Fruit fly (Drosophila melanogaster): ENCODE results near the gene Rnf146.

Gene Rnf146

DNA sequence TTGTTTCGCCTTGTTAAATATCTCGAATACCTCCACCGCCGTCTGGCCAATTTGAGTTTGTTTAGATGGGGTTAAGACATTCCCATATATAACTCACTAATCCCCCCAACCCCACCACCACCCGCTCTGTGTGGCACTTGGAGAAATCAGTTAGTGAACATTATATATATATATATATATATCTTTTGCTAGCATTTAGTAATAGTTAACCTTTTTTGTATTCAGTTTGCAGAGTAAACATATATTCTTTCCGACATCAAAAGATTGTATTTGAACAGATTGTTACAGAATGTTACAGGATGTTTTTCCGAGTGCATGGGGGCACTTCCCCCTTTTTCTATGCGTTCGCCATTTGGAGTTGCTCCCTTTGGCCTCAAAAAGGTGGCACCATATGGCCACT is 27.9 kb upstream of the Rnf146 start:
- TF ChIP-seq bab1 (GFP tag; optimal IDR thresholded peaks at IDR 0.05) = no peak
- no peak for TF ChIP-seq kay (GFP tag; ENCODE audit: borderline replicate concordance)
- TF ChIP-seq CG14711 (tag; optimal IDR thresholded peaks at IDR 0.05) = no peak

DNA sequence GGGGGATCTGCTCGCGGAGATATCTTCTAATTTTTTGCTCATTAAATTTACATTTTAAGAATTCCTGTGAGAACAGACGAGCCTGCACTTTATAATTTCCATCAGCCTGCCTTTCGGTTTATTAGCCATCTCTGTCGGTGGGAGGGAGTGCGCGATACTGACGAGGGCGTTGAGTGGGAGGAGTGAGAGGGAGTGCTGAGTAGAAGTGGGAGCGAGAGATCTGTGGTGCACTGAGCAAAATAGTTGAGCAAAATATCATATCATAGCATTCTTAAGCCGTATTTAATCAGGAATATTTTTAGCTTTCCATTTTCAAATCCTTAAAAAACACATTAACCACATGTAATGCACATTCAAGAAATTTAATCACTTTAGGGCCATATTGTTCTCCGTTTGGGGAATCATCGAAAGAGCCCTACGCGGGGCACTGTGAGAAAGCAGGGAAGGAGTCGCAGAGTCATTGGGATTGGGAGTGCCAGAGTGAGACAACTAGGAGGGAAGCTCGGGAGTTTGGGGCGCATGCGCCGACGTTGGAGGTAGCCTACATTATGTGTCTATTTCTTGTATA is 22.5 kb upstream of the Rnf146 start:
- TF ChIP-seq bab1 (GFP tag; optimal IDR thresholded peaks at IDR 0.05) (no peak), Mnt (GFP tag; optimal IDR thresholded peaks at IDR 0.05) (no peak), Hr96 (GFP tag; optimal IDR thresholded peaks at IDR 0.05) (no peak), cic (GFP tag; optimal IDR thresholded peaks at IDR 0.05) (no peak), ovo (GFP tag; optimal IDR thresholded peaks at IDR 0.05) (no peak), CG7045 (GFP tag; optimal IDR thresholded peaks at IDR 0.05) (no peak), kay (GFP tag; ENCODE audit: borderline replicate concordance) (no peak), pad (GFP tag; optimal IDR thresholded peaks at IDR 0.05) (no peak), toe (GFP tag; optimal IDR thresholded peaks at IDR 0.05) (no peak), Clk (GFP tag; optimal IDR thresholded peaks at IDR 0.05) (no peak), CG5204 (GFP tag; optimal IDR thresholded peaks at IDR 0.05) (no peak)

DNA sequence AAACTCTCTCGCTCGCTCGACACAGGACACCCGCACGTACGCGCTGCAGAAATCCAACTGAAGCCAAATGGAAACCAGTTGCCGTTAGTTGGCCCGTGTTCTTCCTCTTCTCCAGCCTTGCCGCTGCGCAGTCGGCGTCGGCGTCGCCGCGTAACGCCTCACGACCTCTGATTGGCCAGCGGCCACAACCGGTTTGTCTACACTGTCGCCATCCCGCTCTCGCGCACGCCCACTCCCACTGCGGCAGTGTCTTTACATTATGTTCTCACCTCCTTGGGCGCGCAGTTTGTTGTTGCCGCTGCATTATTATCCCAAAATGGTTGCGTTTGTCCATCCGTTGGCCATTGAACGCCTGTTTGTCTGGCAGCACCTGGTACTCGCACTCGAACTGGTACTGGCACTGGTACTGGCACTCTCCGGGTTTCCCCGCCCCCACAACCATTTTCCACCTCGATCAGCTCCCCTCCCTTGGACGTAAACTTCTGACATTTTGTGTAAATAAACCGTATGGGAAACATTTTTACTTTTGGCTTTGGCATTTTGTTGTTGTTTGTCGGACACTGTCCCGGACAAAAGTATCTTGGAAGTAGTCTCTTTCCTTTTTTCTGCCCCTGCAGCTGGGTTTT is 21.1 kb upstream of the Rnf146 start, which contains the start of gene tey:
Gene tey (minus strand): TSS at position 500 of the 626 bp plus-strand sequence.
- TF ChIP-seq CG12768 (GFP tag; optimal IDR thresholded peaks at IDR 0.05) = no peak
- no peak for TF ChIP-seq Crg-1 (GFP tag; optimal IDR thresholded peaks at IDR 0.05)
- TF ChIP-seq ovo (GFP tag; optimal IDR thresholded peaks at IDR 0.05) = no peak
- no peak for TF ChIP-seq CG7101 (tag; optimal IDR thresholded peaks at IDR 0.05)
- TF ChIP-seq CG33017 (tag; optimal IDR thresholded peaks at IDR 0.05) = no peak
- TF ChIP-seq kay (GFP tag; ENCODE audit: borderline replicate concordance) = no peak
- TF ChIP-seq CG11617 (GFP tag; optimal IDR thresholded peaks at IDR 0.05) = no peak
- TF ChIP-seq cic (GFP tag; optimal IDR thresholded peaks at IDR 0.05) = no peak

DNA sequence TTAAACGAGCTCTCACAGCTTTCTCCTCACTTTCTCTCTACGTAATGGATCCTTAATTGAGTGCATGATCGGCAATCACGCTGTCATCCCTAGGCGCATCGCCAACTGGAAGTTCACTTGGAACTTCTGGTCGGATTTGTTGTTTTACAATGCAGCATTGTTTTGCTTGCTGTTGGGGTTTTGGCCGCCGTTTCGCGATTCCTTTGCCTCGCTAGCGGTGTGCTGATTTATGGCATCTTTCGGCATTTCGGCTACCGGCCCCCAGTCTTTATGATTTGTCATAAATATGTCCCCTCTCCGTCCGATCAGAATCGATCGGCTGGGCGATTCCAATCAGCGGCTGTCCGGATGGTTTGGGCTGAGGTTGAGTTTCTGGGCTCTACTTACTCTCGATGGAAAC is 20.3 kb upstream of the Rnf146 start:
- TF ChIP-seq pad (GFP tag; optimal IDR thresholded peaks at IDR 0.05) (no peak), ovo (GFP tag; optimal IDR thresholded peaks at IDR 0.05) (no peak), bab1 (GFP tag; optimal IDR thresholded peaks at IDR 0.05) (no peak), CG12768 (GFP tag; optimal IDR thresholded peaks at IDR 0.05) (no peak), Crg-1 (GFP tag; optimal IDR thresholded peaks at IDR 0.05) (no peak), cic (GFP tag; optimal IDR thresholded peaks at IDR 0.05) (no peak), toe (GFP tag; optimal IDR thresholded peaks at IDR 0.05) (no peak), Clk (GFP tag; optimal IDR thresholded peaks at IDR 0.05) (no peak), cnc (optimal IDR thresholded peaks at IDR 0.05) (no peak), CG33017 (tag; optimal IDR thresholded peaks at IDR 0.05) (no peak), CG5204 (GFP tag; optimal IDR thresholded peaks at IDR 0.05) (no peak), Mnt (GFP tag; optimal IDR thresholded peaks at IDR 0.05) (no peak)

DNA sequence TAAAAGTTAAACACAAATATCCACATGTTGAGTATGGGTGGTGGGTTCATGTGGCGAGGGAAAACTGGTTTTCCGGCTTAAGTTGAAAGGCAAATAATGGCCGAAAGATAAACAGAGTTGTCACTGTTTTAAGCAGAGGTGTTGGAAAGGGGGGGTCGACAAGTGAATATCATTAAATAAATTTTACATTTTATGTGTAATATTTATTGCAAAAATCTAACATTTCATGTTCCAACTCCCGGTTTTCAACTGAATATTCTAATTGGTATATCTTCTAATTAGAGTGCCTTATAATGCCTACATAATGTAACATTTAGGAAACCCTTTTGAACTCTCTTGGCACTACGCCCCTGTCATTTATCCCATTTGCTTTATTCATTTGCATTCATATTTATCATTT is 13.3 kb upstream of the Rnf146 start:
- TF ChIP-seq cic (GFP tag; optimal IDR thresholded peaks at IDR 0.05) (no peak), bab1 (GFP tag; optimal IDR thresholded peaks at IDR 0.05) (no peak), tj (GFP tag; optimal IDR thresholded peaks at IDR 0.05) (no peak), kay (GFP tag; ENCODE audit: borderline replicate concordance) (no peak), CG14711 (tag; optimal IDR thresholded peaks at IDR 0.05) (no peak), CG7045 (GFP tag; optimal IDR thresholded peaks at IDR 0.05) (no peak), CG5204 (GFP tag; optimal IDR thresholded peaks at IDR 0.05) (no peak), CG33017 (tag; optimal IDR thresholded peaks at IDR 0.05) (no peak), Clk (GFP tag; optimal IDR thresholded peaks at IDR 0.05) (no peak), CG11617 (GFP tag; optimal IDR thresholded peaks at IDR 0.05) (no peak), CG1620 (GFP tag; optimal IDR thresholded peaks at IDR 0.05) (no peak), ovo (GFP tag; optimal IDR thresholded peaks at IDR 0.05) (no peak), toe (GFP tag; optimal IDR thresholded peaks at IDR 0.05) (no peak)

DNA sequence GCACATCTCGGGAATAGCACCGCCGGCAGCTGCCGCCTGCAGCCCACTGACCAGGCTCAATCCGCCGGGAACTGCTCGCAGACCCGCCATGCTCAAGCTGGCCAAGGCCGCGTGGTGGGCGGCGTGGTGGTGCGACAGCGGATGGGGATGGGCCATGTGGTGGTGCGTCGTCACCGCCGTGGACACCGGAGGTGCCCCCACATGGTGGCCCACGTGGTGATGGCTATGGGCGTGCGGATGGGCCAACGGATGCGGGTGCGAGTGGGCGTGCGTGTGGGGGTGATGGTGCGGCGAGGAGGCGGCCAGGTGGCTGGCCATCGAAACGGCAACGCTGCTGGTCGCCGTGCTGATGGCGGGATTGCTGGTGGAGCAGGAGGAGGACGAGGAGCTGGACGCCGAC is 10.9 kb upstream of the Rnf146 start:
- TF ChIP-seq kay (GFP tag; ENCODE audit: borderline replicate concordance) = no peak
- TF ChIP-seq Hr96 (GFP tag; optimal IDR thresholded peaks at IDR 0.05) = no peak
- no peak for TF ChIP-seq tj (GFP tag; optimal IDR thresholded peaks at IDR 0.05)
- no peak for TF ChIP-seq toe (GFP tag; optimal IDR thresholded peaks at IDR 0.05)
- no peak for TF ChIP-seq Clk (GFP tag; optimal IDR thresholded peaks at IDR 0.05)
- TF ChIP-seq CG5204 (GFP tag; optimal IDR thresholded peaks at IDR 0.05) = no peak
- TF ChIP-seq cnc (optimal IDR thresholded peaks at IDR 0.05) = no peak
- no peak for TF ChIP-seq CG11617 (GFP tag; optimal IDR thresholded peaks at IDR 0.05)
- no peak for TF ChIP-seq cic (GFP tag; optimal IDR thresholded peaks at IDR 0.05)
- no peak for TF ChIP-seq bab1 (GFP tag; optimal IDR thresholded peaks at IDR 0.05)
- TF ChIP-seq CG12768 (GFP tag; optimal IDR thresholded peaks at IDR 0.05) = no peak

DNA sequence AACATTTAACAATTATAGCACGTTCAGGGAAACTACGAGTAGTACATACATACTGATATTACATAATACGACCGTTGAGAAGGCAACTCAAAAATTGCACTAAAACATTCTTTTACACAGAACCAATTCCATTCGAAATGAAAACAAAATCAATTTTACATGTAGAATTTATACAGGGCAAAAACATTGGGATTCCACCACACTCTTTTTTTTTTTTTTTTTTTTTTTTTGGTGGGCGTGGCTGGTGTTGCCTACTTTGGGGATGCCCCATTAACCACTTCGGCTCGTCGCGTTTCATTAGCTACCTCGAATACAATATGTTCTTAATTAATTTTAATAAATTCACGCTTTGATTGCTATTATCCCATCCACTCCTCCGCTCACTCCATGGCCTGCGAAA is 8.0 kb upstream of the Rnf146 start:
- TF ChIP-seq CG11617 (GFP tag; optimal IDR thresholded peaks at IDR 0.05) (peak; percentile 18), CG7045 (GFP tag; optimal IDR thresholded peaks at IDR 0.05) (peak; percentile 56), Hr96 (GFP tag; optimal IDR thresholded peaks at IDR 0.05) (peak; percentile 35), ovo (GFP tag; optimal IDR thresholded peaks at IDR 0.05) (no peak)

All from whole organism, adult.